Worm (Caenorhabditis elegans) whole organism, early embryonic: ENCODE measurements around the gene F28A10.13.

ENCODE experiments used
- ceh-36 ChIP-seq: sonication (generic microtip); optimal IDR thresholded peaks from 2 replicates; lab custom pipeline; 2016; ENCODE audit warnings: missing genetic modification characterization, inconsistent platforms, missing compliant biosample characterization
- pes-1 ChIP-seq: fragments of 200-800 bp; sonication (Bioruptor generic); IDR thresholded peaks from 2 replicates; pipeline ENCODE4 v1.3.6; 2022; ENCODE audit warnings: missing genetic modification reagents, missing genetic modification characterization, missing compliant biosample characterization

ce11 chrII:869316-869715 is 20.7 kb downstream of the F28A10.13 start:
- no peak for TF ChIP-seq pes-1
- TF ChIP-seq ceh-36 (tag; lab: Kevin White, UChicago), result no peak
